ENCODE assay signal across 6 fruit fly cellular contexts in genomic region chrX:8061392-8062179, dm6.
TF ChIP-seq lines count a peak whose summit lies in the region.

Gene mys (plus strand): TSS chrX:8061645.

- peak; percentile 66 for TF ChIP-seq CTCF in S2 (optimal IDR thresholded peaks at IDR 0.05; lab: Kevin White, UChicago)
- TF ChIP-seq CTCF in whole organism, embryonic (GFP tag; optimal IDR thresholded peaks at IDR 0.05; lab: Kevin White, UChicago), result peak; percentile 60

TF ChIP-seq in whole organism, adult, 20 proteins besides CTCF, POLR2A, EP300 and RAD21 (continues in another document):
- no peak for TF ChIP-seq CG11617 (GFP tag; optimal IDR thresholded peaks at IDR 0.05; lab: Kevin White, UChicago)
- TF ChIP-seq pad (GFP tag; optimal IDR thresholded peaks at IDR 0.05; lab: Kevin White, UChicago), result peak; percentile 7
- TF ChIP-seq cic (GFP tag; optimal IDR thresholded peaks at IDR 0.05; lab: Kevin White, UChicago), result no peak
- no peak for TF ChIP-seq CG7045 (GFP tag; optimal IDR thresholded peaks at IDR 0.05; lab: Kevin White, UChicago)
- peak; percentile 57 for TF ChIP-seq CG14711 (tag; optimal IDR thresholded peaks at IDR 0.05; lab: Kevin White, UChicago)
- no peak for TF ChIP-seq CG12768 (GFP tag; optimal IDR thresholded peaks at IDR 0.05; lab: Kevin White, UChicago)
- peak; percentile 85 for TF ChIP-seq Hr96 (GFP tag; optimal IDR thresholded peaks at IDR 0.05; lab: Kevin White, UChicago)
- TF ChIP-seq Clk (GFP tag; optimal IDR thresholded peaks at IDR 0.05; lab: Kevin White, UChicago), result peak; percentile 58
- TF ChIP-seq Mnt (GFP tag; optimal IDR thresholded peaks at IDR 0.05; lab: Kevin White, UChicago), result peak; percentile 24
- no peak for TF ChIP-seq cnc (optimal IDR thresholded peaks at IDR 0.05; lab: Kevin White, UChicago)
- peak; percentile 47 for TF ChIP-seq toe (GFP tag; optimal IDR thresholded peaks at IDR 0.05; lab: Kevin White, UChicago)
- TF ChIP-seq CG1620 (GFP tag; optimal IDR thresholded peaks at IDR 0.05; lab: Kevin White, UChicago), result peak; percentile 96
- peak; percentile 73 for TF ChIP-seq bab1 (GFP tag; optimal IDR thresholded peaks at IDR 0.05; lab: Kevin White, UChicago)
- TF ChIP-seq CG33017 (tag; optimal IDR thresholded peaks at IDR 0.05; lab: Kevin White, UChicago), result peak; percentile 12
- no peak for TF ChIP-seq CG5204 (GFP tag; optimal IDR thresholded peaks at IDR 0.05; lab: Kevin White, UChicago)
- TF ChIP-seq ovo (GFP tag; optimal IDR thresholded peaks at IDR 0.05; lab: Kevin White, UChicago), result peak; percentile 61
- TF ChIP-seq CG7101 (tag; optimal IDR thresholded peaks at IDR 0.05; lab: Kevin White, UChicago), result peak; percentile 80
- TF ChIP-seq Crg-1 (GFP tag; optimal IDR thresholded peaks at IDR 0.05; lab: Kevin White, UChicago), result peak; percentile 60

TF ChIP-seq in whole organism, embryonic, 481 proteins besides CTCF, POLR2A, EP300 and RAD21 (continues in another document):
- TF ChIP-seq gro (GFP tag; optimal IDR thresholded peaks at IDR 0.05; lab: Kevin White, UChicago) (peak; percentile 88), maf-S (GFP tag; optimal IDR thresholded peaks at IDR 0.05; lab: Kevin White, UChicago) (peak; percentile 80), crp (GFP tag; optimal IDR thresholded peaks at IDR 0.05; lab: Kevin White, UChicago) (peak in 1 of 2 experiments; percentile 53), Eip74EF (GFP tag; optimal IDR thresholded peaks at IDR 0.05; lab: Kevin White, UChicago) (peak in 1 of 2 experiments; percentile 34), gsb-n (tag; optimal IDR thresholded peaks at IDR 0.05; lab: Kevin White, UChicago) (peak; percentile 11), btn (GFP tag; optimal IDR thresholded peaks at IDR 0.05; lab: Kevin White, UChicago) (peak; percentile 35), shn (GFP tag; optimal IDR thresholded peaks at IDR 0.05; lab: Kevin White, UChicago) (peak; percentile 80), zfh1 (GFP tag; IDR thresholded peaks at IDR 0.05; lab: Robert Waterston, UW) (peak; percentile 81), CG1832 (GFP tag; optimal IDR thresholded peaks at IDR 0.05; lab: Kevin White, UChicago) (no peak), CG3838 (GFP tag; optimal IDR thresholded peaks at IDR 0.05; lab: Kevin White, UChicago) (no peak), ap (GFP tag; IDR thresholded peaks at IDR 0.05; lab: Robert Waterston, UW) (no peak), CkIIα-i1 (GFP tag; IDR thresholded peaks at IDR 0.05; lab: Robert Waterston, UW) (no peak), tio (GFP tag; optimal IDR thresholded peaks at IDR 0.05; lab: Kevin White, UChicago) (no peak), E2f1 (GFP tag; IDR thresholded peaks at IDR 0.05; lab: Robert Waterston, UW) (peak; percentile 52; the same call in 1 of the 2 replicates), NC2β (GFP tag; optimal IDR thresholded peaks at IDR 0.05; lab: Kevin White, UChicago) (peak; percentile 75), tx (GFP tag; optimal IDR thresholded peaks at IDR 0.05; lab: Kevin White, UChicago) (peak; percentile 37), CG11695 (GFP tag; IDR thresholded peaks at IDR 0.05; lab: Robert Waterston, UW) (0 out of 3 replicates have a peak, but pooled peaks have one; percentile 47), CG14441 (GFP tag; IDR thresholded peaks at IDR 0.05; lab: Robert Waterston, UW) (peak; percentile 62)

TF ChIP-seq in whole organism, prepupa, 60 proteins besides CTCF, POLR2A, EP300 and RAD21 (continues in another document):
- no peak; the same call in 1 of the 3 replicates for TF ChIP-seq CG8119 (GFP tag; IDR thresholded peaks at IDR 0.05; lab: Robert Waterston, UW)
- peak; percentile 72 for TF ChIP-seq CG6808 (GFP tag; optimal IDR thresholded peaks at IDR 0.05; lab: Kevin White, UChicago)
- TF ChIP-seq fkh (GFP tag; optimal IDR thresholded peaks at IDR 0.05; lab: Kevin White, UChicago), result peak; percentile 45
- no peak for TF ChIP-seq CG7368 (GFP tag; optimal IDR thresholded peaks at IDR 0.05; lab: Kevin White, UChicago)
- peak; percentile 16 for TF ChIP-seq Eip93F (GFP tag; optimal IDR thresholded peaks at IDR 0.05; lab: Kevin White, UChicago)
- peak; percentile 15 for TF ChIP-seq Met (GFP tag; optimal IDR thresholded peaks at IDR 0.05; lab: Kevin White, UChicago)
- TF ChIP-seq CG6854 (GFP tag; optimal IDR thresholded peaks at IDR 0.05; lab: Kevin White, UChicago), result peak; percentile 56
- no peak for TF ChIP-seq Blimp-1 (GFP tag; optimal IDR thresholded peaks at IDR 0.05; lab: Kevin White, UChicago)
- TF ChIP-seq CG3919 (GFP tag; optimal IDR thresholded peaks at IDR 0.05; lab: Kevin White, UChicago), result peak; percentile 20
- TF ChIP-seq fd59A (GFP tag; optimal IDR thresholded peaks at IDR 0.05; lab: Kevin White, UChicago), result no peak
- TF ChIP-seq eg (GFP tag; IDR thresholded peaks at IDR 0.05; lab: Robert Waterston, UW), result peak; percentile 35; the same call in 1 of the 3 replicates
- TF ChIP-seq CG11294 (GFP tag; IDR thresholded peaks at IDR 0.05; lab: Robert Waterston, UW), result no peak
- no peak for TF ChIP-seq OdsH (GFP tag; optimal IDR thresholded peaks at IDR 0.05; lab: Kevin White, UChicago)
- TF ChIP-seq CG6792 (GFP tag; optimal IDR thresholded peaks at IDR 0.05; lab: Kevin White, UChicago), result no peak
- TF ChIP-seq svp (GFP tag; lab: Kevin White, UChicago), result peak; percentile 22
- TF ChIP-seq Hr4 (GFP tag; optimal IDR thresholded peaks at IDR 0.05; lab: Kevin White, UChicago), result no peak
- TF ChIP-seq fd85E (GFP tag; optimal IDR thresholded peaks at IDR 0.05; lab: Kevin White, UChicago), result peak; percentile 23
- peak; percentile 46 for TF ChIP-seq lz (GFP tag; optimal IDR thresholded peaks at IDR 0.05; lab: Kevin White, UChicago)
- no peak for TF ChIP-seq CG3032 (tag; optimal IDR thresholded peaks at IDR 0.05; lab: Kevin White, UChicago)
- TF ChIP-seq CG15336 (GFP tag; IDR thresholded peaks at IDR 0.05; lab: Robert Waterston, UW), result peak; percentile 16

TF ChIP-seq in whole organism, pupa, 21 proteins besides CTCF, POLR2A, EP300 and RAD21:
- TF ChIP-seq CG34367 (tag; optimal IDR thresholded peaks at IDR 0.05; lab: Kevin White, UChicago) (no peak), CG4496 (GFP tag; IDR thresholded peaks at IDR 0.05; lab: Robert Waterston, UW) (peak; percentile 19; the same call in 1 of the 3 replicates), Pif1A (GFP tag; optimal IDR thresholded peaks at IDR 0.05; lab: Kevin White, UChicago) (no peak), D1 (tag; optimal IDR thresholded peaks at IDR 0.05; lab: Kevin White, UChicago) (no peak), CG32121 (GFP tag; IDR thresholded peaks at IDR 0.05; lab: Robert Waterston, UW) (no peak), CG14655 (GFP tag; optimal IDR thresholded peaks at IDR 0.05; lab: Kevin White, UChicago) (peak; percentile 40), Ets98B (GFP tag; IDR thresholded peaks at IDR 0.05; lab: Robert Waterston, UW) (no peak), Pif1B (GFP tag; optimal IDR thresholded peaks at IDR 0.05; lab: Kevin White, UChicago) (no peak), CG8301 (tag; optimal IDR thresholded peaks at IDR 0.05; lab: Kevin White, UChicago) (peak; percentile 27), CG12605 (GFP tag; IDR thresholded peaks at IDR 0.05; lab: Robert Waterston, UW) (peak; percentile 63), Snoo (tag; optimal IDR thresholded peaks at IDR 0.05; lab: Kevin White, UChicago) (no peak), CG13204 (GFP tag; optimal IDR thresholded peaks at IDR 0.05; lab: Kevin White, UChicago) (peak; percentile 14), CG15710 (tag; optimal IDR thresholded peaks at IDR 0.05; lab: Kevin White, UChicago) (no peak), gl (tag; optimal IDR thresholded peaks at IDR 0.05; lab: Kevin White, UChicago) (peak; percentile 37), fd96Ca (GFP tag; IDR thresholded peaks at IDR 0.05; lab: Robert Waterston, UW) (peak; percentile 18; the same call in 1 of the 3 replicates), rn (GFP tag; IDR thresholded peaks at IDR 0.05; lab: Robert Waterston, UW) (no peak), CG10348 (GFP tag; IDR thresholded peaks at IDR 0.05; lab: Robert Waterston, UW) (no peak), CG8159 (tag; optimal IDR thresholded peaks at IDR 0.05; lab: Kevin White, UChicago) (no peak), CG9948 (tag; optimal IDR thresholded peaks at IDR 0.05; lab: Kevin White, UChicago) (no peak), CG17806 (tag; optimal IDR thresholded peaks at IDR 0.05; lab: Kevin White, UChicago) (no peak), EcR (GFP tag; optimal IDR thresholded peaks at IDR 0.05; lab: Kevin White, UChicago) (no peak)

TF ChIP-seq in whole organism, wandering third instar larva, 38 proteins besides CTCF, POLR2A, EP300 and RAD21 (continues in another document):
- TF ChIP-seq sv (GFP tag; optimal IDR thresholded peaks at IDR 0.05; lab: Kevin White, UChicago) (peak; percentile 16), h (GFP tag; optimal IDR thresholded peaks at IDR 0.05; lab: Kevin White, UChicago) (peak; percentile 39), Mio (GFP tag; optimal IDR thresholded peaks at IDR 0.05; lab: Kevin White, UChicago) (no peak), Dif (GFP tag; optimal IDR thresholded peaks at IDR 0.05; lab: Kevin White, UChicago; ENCODE audit: partially characterized antibody) (peak; percentile 4), Sp1 (GFP tag; optimal IDR thresholded peaks at IDR 0.05; lab: Kevin White, UChicago) (peak; percentile 50), dsf (GFP tag; optimal IDR thresholded peaks at IDR 0.05; lab: Kevin White, UChicago; ENCODE audit: borderline replicate concordance) (peak; percentile 18), dmrt93B (GFP tag; optimal IDR thresholded peaks at IDR 0.05; lab: Kevin White, UChicago) (peak; percentile 34), fru (GFP tag; optimal IDR thresholded peaks at IDR 0.05; lab: Kevin White, UChicago) (peak; percentile 55), tai (GFP tag; optimal IDR thresholded peaks at IDR 0.05; lab: Kevin White, UChicago) (peak; percentile 91), CG9705 (GFP tag; optimal IDR thresholded peaks at IDR 0.05; lab: Kevin White, UChicago) (peak; percentile 39), Hr78 (GFP tag; optimal IDR thresholded peaks at IDR 0.05; lab: Kevin White, UChicago) (no peak), GATAd (GFP tag; optimal IDR thresholded peaks at IDR 0.05; lab: Kevin White, UChicago) (no peak), brk (GFP tag; optimal IDR thresholded peaks at IDR 0.05; lab: Kevin White, UChicago) (peak; percentile 38), Jra (GFP tag; optimal IDR thresholded peaks at IDR 0.05; lab: Kevin White, UChicago) (peak; percentile 66), HLH106 (tag; optimal IDR thresholded peaks at IDR 0.05; lab: Kevin White, UChicago) (peak; percentile 26), usp (GFP tag; optimal IDR thresholded peaks at IDR 0.05; lab: Kevin White, UChicago) (no peak), pan (optimal IDR thresholded peaks at IDR 0.05; lab: Kevin White, UChicago) (no peak), br (GFP tag; optimal IDR thresholded peaks at IDR 0.05; lab: Kevin White, UChicago) (peak; percentile 60), sage (GFP tag; optimal IDR thresholded peaks at IDR 0.05; lab: Kevin White, UChicago) (no peak), Myc (optimal IDR thresholded peaks at IDR 0.05; lab: Kevin White, UChicago) (peak; percentile 11), Hr83 (GFP tag; optimal IDR thresholded peaks at IDR 0.05; lab: Kevin White, UChicago; ENCODE audit: poor library complexity, severe bottlenecking) (peak; percentile 90), Rel (GFP tag; optimal IDR thresholded peaks at IDR 0.05; lab: Kevin White, UChicago) (no peak), Rel (tag; optimal IDR thresholded peaks at IDR 0.05; lab: Kevin White, UChicago) (peak; percentile 70)
